Fruit fly (Drosophila melanogaster) whole organism, embryonic: Measurements from ENCODE around the gene CG4949.

Source experiments
- CG30020 ChIP-seq: fragments of 200-800 bp; optimal IDR thresholded peaks from 2 replicates; lab custom pipeline; 2019; ENCODE audit warnings: missing biosample characterization, mild to moderate bottlenecking, missing genetic modification characterization, moderate library complexity

Gene CG4949

dm6 chrX:17129733-17130466 is 51.3 kb downstream of the CG4949 start (continued):
- peak; percentile 33 for TF ChIP-seq CG30020 (tag; lab: Kevin White, UChicago)
- TF ChIP-seq, all 482 proteins: peak for 298
